Worm (Caenorhabditis elegans): ENCODE measurements around the gene C02F5.3.

ce11 chrIII:8258045-8258444, 12.4 kb downstream of the C02F5.3 start, which contains the start of gene ncr-2:
- TF ChIP-seq F49E8.2 (tag; optimal IDR thresholded peaks at IDR 0.05; ENCODE audit: borderline replicate concordance) (no peak), ces-1 (GFP tag; optimal IDR thresholded peaks at IDR 0.05) (no peak), dpl-1 (GFP tag; optimal IDR thresholded peaks at IDR 0.05) (no peak), ztf-11 (tag; optimal IDR thresholded peaks at IDR 0.05) (no peak), nhr-77 (tag; optimal IDR thresholded peaks at IDR 0.05) (no peak), ceh-82 (tag; optimal IDR thresholded peaks at IDR 0.05) (no peak), aly-2 (tag; optimal IDR thresholded peaks at IDR 0.05) (no peak)

All from whole organism, L4 larva.